Fruit fly (Drosophila melanogaster): Measurements from ENCODE around the gene Mitofilin.

dm6 chr3R:22066440-22066839 is 43.3 kb upstream of the Mitofilin start:
- TF ChIP-seq CG10348 (GFP tag; IDR thresholded peaks at IDR 0.05) = no peak
- no peak for TF ChIP-seq CG34367 (tag; optimal IDR thresholded peaks at IDR 0.05)
- no peak for TF ChIP-seq D1 (tag; optimal IDR thresholded peaks at IDR 0.05)
- TF ChIP-seq Pif1A (GFP tag; optimal IDR thresholded peaks at IDR 0.05) = no peak
- TF ChIP-seq CG8301 (tag; optimal IDR thresholded peaks at IDR 0.05) = no peak
- no peak for TF ChIP-seq EcR (GFP tag; optimal IDR thresholded peaks at IDR 0.05)
- no peak for TF ChIP-seq CG12605 (GFP tag; IDR thresholded peaks at IDR 0.05)
- no peak for TF ChIP-seq CG4496 (GFP tag; IDR thresholded peaks at IDR 0.05)
- TF ChIP-seq fd96Ca (GFP tag; IDR thresholded peaks at IDR 0.05) = no peak
- no peak for TF ChIP-seq CG32121 (GFP tag; IDR thresholded peaks at IDR 0.05)
- TF ChIP-seq Snoo (tag; optimal IDR thresholded peaks at IDR 0.05) = no peak
- TF ChIP-seq CG15710 (tag; optimal IDR thresholded peaks at IDR 0.05) = no peak

All from whole organism, pupa.